Fruit fly (Drosophila melanogaster): ENCODE results near the gene Blos3.

- TF ChIP-seq CG5204 (GFP tag; optimal IDR thresholded peaks at IDR 0.05) (no peak), pad (GFP tag; optimal IDR thresholded peaks at IDR 0.05) (no peak), Hr96 (GFP tag; optimal IDR thresholded peaks at IDR 0.05) (no peak), Mnt (GFP tag; optimal IDR thresholded peaks at IDR 0.05) (no peak), CG33017 (tag; optimal IDR thresholded peaks at IDR 0.05) (no peak), CG1620 (GFP tag; optimal IDR thresholded peaks at IDR 0.05) (no peak), CG11617 (GFP tag; optimal IDR thresholded peaks at IDR 0.05) (no peak), Crg-1 (GFP tag; optimal IDR thresholded peaks at IDR 0.05) (no peak), cic (GFP tag; optimal IDR thresholded peaks at IDR 0.05) (no peak), ovo (GFP tag; optimal IDR thresholded peaks at IDR 0.05) (no peak), tj (GFP tag; optimal IDR thresholded peaks at IDR 0.05) (no peak), toe (GFP tag; optimal IDR thresholded peaks at IDR 0.05) (no peak), cnc (optimal IDR thresholded peaks at IDR 0.05) (no peak)
Observed at dm6 chr3L:18916466-18916865, 46.4 kb downstream of the Blos3 start.

All from whole organism, adult.